Worm (Caenorhabditis elegans): ENCODE measurements around the gene gcy-15.

The gcy-15 gene

DNA sequence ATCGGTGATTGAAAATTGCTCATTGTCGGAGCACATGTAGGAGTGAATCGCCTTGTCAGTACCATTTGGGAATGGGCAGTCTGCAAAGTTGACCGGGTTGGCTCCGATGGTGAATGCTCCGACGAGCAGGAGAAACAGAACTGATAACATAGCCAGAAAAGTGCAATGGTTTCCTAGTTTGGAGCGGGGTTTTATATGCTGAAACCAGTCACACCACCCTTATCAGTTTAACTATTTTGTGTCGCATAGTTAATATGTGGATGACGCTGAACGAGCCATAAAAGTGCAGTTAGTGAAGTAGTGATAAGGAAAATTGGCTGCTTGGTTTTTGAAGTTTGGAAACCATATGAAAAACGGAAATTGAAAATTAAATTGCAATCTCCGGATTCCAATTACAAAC is 49.0 kb upstream of the gcy-15 start, which contains the start of gene C17F4.7 (continued):
- TF ChIP-seq F52B5.7 (tag; optimal IDR thresholded peaks at IDR 0.05) (no peak), nhr-80 (tag; optimal IDR thresholded peaks at IDR 0.05) (peak; percentile 94), mel-28 (tag; optimal IDR thresholded peaks at IDR 0.05; ENCODE audit: borderline replicate concordance) (no peak), ets-4 (GFP tag; optimal IDR thresholded peaks at IDR 0.05) (peak; percentile 51), B0035.1 (tag; optimal IDR thresholded peaks at IDR 0.05) (no peak), snpc-1.3 (tag; optimal IDR thresholded peaks at IDR 0.05; ENCODE audit: insufficient read depth) (no peak), nfya-2 (GFP tag; IDR thresholded peaks at IDR 0.05) (no peak), madf-3 (GFP tag; IDR thresholded peaks at IDR 0.05) (no peak), ama-1 (optimal IDR thresholded peaks at IDR 0.05) (no peak), ama-1 (GFP tag; optimal IDR thresholded peaks at IDR 0.05) (no peak), dpff-1 (tag; optimal IDR thresholded peaks at IDR 0.05) (no peak), pbrm-1 (GFP tag; IDR thresholded peaks at IDR 0.05) (0 out of 2 replicates have a peak, but pooled peaks have one; percentile 40), B0261.1 (tag; optimal IDR thresholded peaks at IDR 0.05) (no peak), Y79H2A.3 (GFP tag; conservative IDR thresholded peaks at IDR 0.05) (no peak), egl-18 (GFP tag; IDR thresholded peaks at IDR 0.05) (no peak), sptf-2 (GFP tag; optimal IDR thresholded peaks at IDR 0.05) (no peak), Y67H2A.10 (GFP tag; conservative IDR thresholded peaks at IDR 0.05) (no peak), cebp-2 (GFP tag; IDR thresholded peaks at IDR 0.05) (no peak), let-607 (tag; optimal IDR thresholded peaks at IDR 0.05) (no peak), bed-2 (GFP tag; IDR thresholded peaks at IDR 0.05) (no peak), K12H6.12 (tag; optimal IDR thresholded peaks at IDR 0.05) (no peak), him-1 (tag; optimal IDR thresholded peaks at IDR 0.05) (no peak), dpl-1 (GFP tag; optimal IDR thresholded peaks at IDR 0.05) (no peak), aptf-2 (GFP tag; conservative IDR thresholded peaks at IDR 0.05) (no peak)

DNA sequence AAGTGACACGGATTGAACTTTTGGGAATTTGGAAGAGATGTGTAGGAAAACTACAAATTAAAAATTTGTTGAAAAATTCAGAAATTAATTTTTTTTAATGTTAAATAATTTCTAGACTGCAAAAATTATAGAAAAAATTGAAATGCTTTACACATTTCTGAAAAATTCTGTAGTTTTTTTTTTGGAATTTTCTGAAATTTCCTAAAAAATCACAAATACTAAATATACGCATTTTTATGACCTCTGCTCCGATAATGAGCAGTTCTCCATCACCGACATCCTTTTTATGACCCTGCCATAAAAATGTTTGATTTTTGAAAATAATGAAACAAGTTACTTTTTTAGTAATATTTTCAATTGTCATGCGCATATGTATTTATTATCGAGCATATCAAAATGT is 47.9 kb upstream of the gcy-15 start:
- TF ChIP-seq sptf-2 (GFP tag; optimal IDR thresholded peaks at IDR 0.05) = no peak
- TF ChIP-seq nhr-90 (tag; optimal IDR thresholded peaks at IDR 0.05) = peak; percentile 43
- TF ChIP-seq sea-2 (GFP tag; IDR thresholded peaks at IDR 0.05) = no peak
- TF ChIP-seq madf-10 (tag; optimal IDR thresholded peaks at IDR 0.05) = no peak
- no peak for TF ChIP-seq bed-1 (GFP tag; IDR thresholded peaks at IDR 0.05)
- no peak for TF ChIP-seq ztf-25 (GFP tag; IDR thresholded peaks at IDR 0.05)
- TF ChIP-seq F39B2.1 (GFP tag; IDR thresholded peaks at IDR 0.05) = no peak
- TF ChIP-seq xnd-1 (tag; optimal IDR thresholded peaks at IDR 0.05) = no peak
- no peak for TF ChIP-seq madf-8 (GFP tag; conservative IDR thresholded peaks at IDR 0.05)
- TF ChIP-seq hsf-1 (GFP tag; IDR thresholded peaks at IDR 0.05) = no peak
- TF ChIP-seq Y95B8A.8 (GFP tag; IDR thresholded peaks at IDR 0.05) = no peak
- no peak for TF ChIP-seq F52B5.7 (tag; optimal IDR thresholded peaks at IDR 0.05)
- TF ChIP-seq ets-4 (GFP tag; optimal IDR thresholded peaks at IDR 0.05) = no peak
- TF ChIP-seq snpc-1.1 (tag; optimal IDR thresholded peaks at IDR 0.05; ENCODE audit: insufficient read depth) = no peak
- TF ChIP-seq ceh-79 (tag; optimal IDR thresholded peaks at IDR 0.05) = no peak
- peak; percentile 47; the same call in 1 of the 2 replicates for TF ChIP-seq Y53G8AR.9 (GFP tag; conservative IDR thresholded peaks at IDR 0.05)
- no peak for TF ChIP-seq ztf-28 (GFP tag; IDR thresholded peaks at IDR 0.05)
- no peak; the same call in 1 of the 2 replicates for TF ChIP-seq Y56A3A.18 (GFP tag; IDR thresholded peaks at IDR 0.05)
- TF ChIP-seq C06A6.2 (GFP tag; conservative IDR thresholded peaks at IDR 0.05) = no peak
- TF ChIP-seq aptf-3 (GFP tag; IDR thresholded peaks at IDR 0.05) = no peak
- TF ChIP-seq nfyb-1 (GFP tag; IDR thresholded peaks at IDR 0.05) = no peak
- no peak for TF ChIP-seq hrde-1 (tag; optimal IDR thresholded peaks at IDR 0.05; ENCODE audit: borderline replicate concordance)
- no peak for TF ChIP-seq repo-1 (tag; optimal IDR thresholded peaks at IDR 0.05)
- peak; percentile 74 for TF ChIP-seq nhr-80 (tag; optimal IDR thresholded peaks at IDR 0.05)
- TF ChIP-seq chd-7 (tag; optimal IDR thresholded peaks at IDR 0.05) = no peak
